Fruit fly (Drosophila melanogaster): ENCODE data around the gene CG5043.

CG5043 gene

dm6 chr2L:17433030-17433912 lies at the start of gene CG5043, which contains the start of gene Dif:
Gene CG5043, plus strand, starts transcription at chr2L:17433862.
Gene Dif, minus strand, starts transcription at chr2L:17433161.
- TF ChIP-seq CG8478 (optimal IDR thresholded peaks at IDR 0.05): no peak
- no peak for TF ChIP-seq CTCF (optimal IDR thresholded peaks at IDR 0.05)

- TF ChIP-seq CG8478 (optimal IDR thresholded peaks at IDR 0.05) (no peak), CTCF (optimal IDR thresholded peaks at IDR 0.05) (peak in 1 of 2 experiments; percentile 32)
Measured at dm6 chr2L:17384331-17385220, 49.1 kb upstream of the CG5043 start, which contains the start of gene CLIP-190. Gene CLIP-190, plus strand, starts transcription at chr2L:17384700.

dm6 chr2L:17385221-17385529 lies 48.5 kb upstream of the CG5043 start:
- TF ChIP-seq CG8478 (optimal IDR thresholded peaks at IDR 0.05) (no peak), CTCF (optimal IDR thresholded peaks at IDR 0.05) (no peak)

- TF ChIP-seq CTCF (optimal IDR thresholded peaks at IDR 0.05): no peak
- no peak for TF ChIP-seq CG8478 (optimal IDR thresholded peaks at IDR 0.05)
Measured at dm6 chr2L:17387735-17388367, 45.8 kb upstream of the CG5043 start.

dm6 chr2L:17389104-17389503 lies 44.6 kb upstream of the CG5043 start:
- TF ChIP-seq CG8478 (optimal IDR thresholded peaks at IDR 0.05) (no peak), CTCF (optimal IDR thresholded peaks at IDR 0.05) (no peak)

- TF ChIP-seq CG8478 (optimal IDR thresholded peaks at IDR 0.05): no peak
- no peak for TF ChIP-seq CTCF (optimal IDR thresholded peaks at IDR 0.05)
Measured at dm6 chr2L:17390782-17391181, 42.9 kb upstream of the CG5043 start.

- TF ChIP-seq CG8478 (optimal IDR thresholded peaks at IDR 0.05) (no peak), CTCF (optimal IDR thresholded peaks at IDR 0.05) (no peak)
Measured at dm6 chr2L:17394939-17395338, 38.7 kb upstream of the CG5043 start.

- TF ChIP-seq CG8478 (optimal IDR thresholded peaks at IDR 0.05): no peak
Measured at dm6 chr2L:17397372-17397771, 36.3 kb upstream of the CG5043 start.

dm6 chr2L:17402493-17402892 lies 31.2 kb upstream of the CG5043 start:
- TF ChIP-seq CTCF (optimal IDR thresholded peaks at IDR 0.05): no peak
- no peak for TF ChIP-seq CG8478 (optimal IDR thresholded peaks at IDR 0.05)

- TF ChIP-seq CTCF (optimal IDR thresholded peaks at IDR 0.05): no peak
- no peak for TF ChIP-seq CG8478 (optimal IDR thresholded peaks at IDR 0.05)
Measured at dm6 chr2L:17410358-17410757, 23.3 kb upstream of the CG5043 start, which contains the start of the genes Polr2J and CG15141. Gene Polr2J, minus strand, starts transcription at chr2L:17410406. Gene CG15141, plus strand, starts transcription at chr2L:17410641.

dm6 chr2L:17412533-17412932 lies 21.1 kb upstream of the CG5043 start, which contains the start of gene Rsph9:
Gene Rsph9, minus strand, starts transcription at chr2L:17412633.
- TF ChIP-seq CTCF (optimal IDR thresholded peaks at IDR 0.05) (no peak), CG8478 (optimal IDR thresholded peaks at IDR 0.05) (no peak)

dm6 chr2L:17420419-17420818 lies 13.2 kb upstream of the CG5043 start:
- TF ChIP-seq CG8478 (optimal IDR thresholded peaks at IDR 0.05) (no peak), CTCF (optimal IDR thresholded peaks at IDR 0.05) (no peak)

- no peak for TF ChIP-seq CG8478 (optimal IDR thresholded peaks at IDR 0.05)
- TF ChIP-seq CTCF (optimal IDR thresholded peaks at IDR 0.05): no peak
Measured at dm6 chr2L:17421366-17421765, 12.3 kb upstream of the CG5043 start.

dm6 chr2L:17422089-17422488 lies 11.6 kb upstream of the CG5043 start:
- no peak for TF ChIP-seq CTCF (optimal IDR thresholded peaks at IDR 0.05)

dm6 chr2L:17425005-17425404 lies 8.7 kb upstream of the CG5043 start:
- TF ChIP-seq CTCF (optimal IDR thresholded peaks at IDR 0.05) (no peak), CG8478 (optimal IDR thresholded peaks at IDR 0.05) (no peak)

All from S2 (cell line).